Worm (Caenorhabditis elegans): ENCODE data around the gene act-3.

The act-3 gene

DNA sequence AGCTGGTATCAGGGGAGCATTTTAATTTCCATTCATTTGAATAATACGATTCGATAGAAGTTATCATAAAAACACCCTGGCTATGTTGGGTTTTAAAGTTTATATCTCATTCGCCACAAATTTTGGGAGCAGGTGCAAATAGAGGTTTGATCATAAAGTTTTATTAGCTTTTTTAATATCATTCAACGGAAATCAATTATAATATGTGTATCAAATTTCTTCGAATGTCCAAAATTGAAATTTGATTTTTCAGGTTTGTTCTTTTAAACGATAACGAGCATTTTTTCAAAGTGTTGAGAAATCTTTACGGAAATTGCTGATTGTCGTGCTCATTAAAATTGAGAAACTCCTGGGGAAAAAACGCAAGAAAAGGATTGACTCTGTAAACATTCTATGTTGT, 25.6 kb downstream of the act-3 start, which contains the start of gene srh-74:
Gene srh-74, minus strand, starts transcription at position 101 of the 400 bp plus-strand sequence.
- TF ChIP-seq klf-2 (GFP tag; conservative IDR thresholded peaks at IDR 0.05) (no peak), ztf-23 (GFP tag; IDR thresholded peaks at IDR 0.05) (no peak), ref-1 (GFP tag; conservative IDR thresholded peaks at IDR 0.05) (no peak), tab-1 (GFP tag; IDR thresholded peaks at IDR 0.05) (no peak), ztf-29 (GFP tag; IDR thresholded peaks at IDR 0.05) (no peak), med-1 (GFP tag; optimal IDR thresholded peaks at IDR 0.05; ENCODE audit: insufficient read depth) (no peak), flt-1 (GFP tag; IDR thresholded peaks at IDR 0.05) (no peak), T22C8.4 (GFP tag; IDR thresholded peaks at IDR 0.05) (no peak), cog-1 (tag; optimal IDR thresholded peaks at IDR 0.05) (no peak)

- no peak for TF ChIP-seq cog-1 (tag; optimal IDR thresholded peaks at IDR 0.05)
- TF ChIP-seq ref-1 (GFP tag; conservative IDR thresholded peaks at IDR 0.05), result no peak
- TF ChIP-seq med-1 (GFP tag; optimal IDR thresholded peaks at IDR 0.05; ENCODE audit: insufficient read depth), result no peak
- no peak for TF ChIP-seq flt-1 (GFP tag; IDR thresholded peaks at IDR 0.05)
- TF ChIP-seq tab-1 (GFP tag; IDR thresholded peaks at IDR 0.05), result no peak
- TF ChIP-seq ztf-29 (GFP tag; IDR thresholded peaks at IDR 0.05), result no peak
- no peak for TF ChIP-seq klf-2 (GFP tag; conservative IDR thresholded peaks at IDR 0.05)
- no peak for TF ChIP-seq T22C8.4 (GFP tag; IDR thresholded peaks at IDR 0.05)
- no peak for TF ChIP-seq ztf-23 (GFP tag; IDR thresholded peaks at IDR 0.05)
Measured at ce11 chrV:11046730-11047129, 27.6 kb downstream of the act-3 start, which contains the start of gene dhs-18. Gene dhs-18, minus strand, starts transcription at chrV:11046833.

- TF ChIP-seq med-1 (GFP tag; optimal IDR thresholded peaks at IDR 0.05; ENCODE audit: insufficient read depth), result no peak
- no peak for TF ChIP-seq flt-1 (GFP tag; IDR thresholded peaks at IDR 0.05)
- no peak for TF ChIP-seq ztf-29 (GFP tag; IDR thresholded peaks at IDR 0.05)
- no peak for TF ChIP-seq tab-1 (GFP tag; IDR thresholded peaks at IDR 0.05)
- TF ChIP-seq klf-2 (GFP tag; conservative IDR thresholded peaks at IDR 0.05), result no peak
- TF ChIP-seq ztf-23 (GFP tag; IDR thresholded peaks at IDR 0.05), result no peak
- no peak for TF ChIP-seq cog-1 (tag; optimal IDR thresholded peaks at IDR 0.05)
Measured at ce11 chrV:11043767-11044166, 30.5 kb downstream of the act-3 start, which contains the start of gene C45B11.6. Gene C45B11.6, plus strand, starts transcription at chrV:11044067.

DNA sequence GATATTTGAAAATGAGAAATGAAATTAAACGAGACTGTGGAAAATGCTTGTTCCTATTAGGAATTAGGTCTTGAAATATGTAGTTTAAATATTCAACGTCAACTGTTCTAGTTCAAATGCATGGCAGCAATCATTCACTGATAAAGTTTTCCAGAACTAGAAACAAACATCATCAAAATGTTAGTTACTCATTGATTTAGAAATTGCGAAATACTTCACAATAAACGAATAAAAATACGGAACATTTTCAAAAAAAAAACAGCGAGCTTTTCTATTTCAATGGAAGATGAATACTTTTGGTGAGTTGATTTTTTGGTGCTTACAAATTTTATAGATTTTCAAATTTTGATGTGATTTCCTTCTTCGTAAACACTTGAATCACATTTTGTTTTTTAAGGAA, 31.8 kb downstream of the act-3 start, which contains the start of gene C45B11.2:
Gene C45B11.2, plus strand, starts transcription at position 173 of the 400 bp plus-strand sequence.
- TF ChIP-seq ztf-29 (GFP tag; IDR thresholded peaks at IDR 0.05) (no peak), ref-1 (GFP tag; conservative IDR thresholded peaks at IDR 0.05) (no peak), cog-1 (tag; optimal IDR thresholded peaks at IDR 0.05) (no peak), flt-1 (GFP tag; IDR thresholded peaks at IDR 0.05) (no peak), tab-1 (GFP tag; IDR thresholded peaks at IDR 0.05) (no peak), T22C8.4 (GFP tag; IDR thresholded peaks at IDR 0.05) (no peak), med-1 (GFP tag; optimal IDR thresholded peaks at IDR 0.05; ENCODE audit: insufficient read depth) (no peak), klf-2 (GFP tag; conservative IDR thresholded peaks at IDR 0.05) (no peak), ztf-23 (GFP tag; IDR thresholded peaks at IDR 0.05) (no peak)

ce11 chrV:11041499-11041898, 32.8 kb downstream of the act-3 start, which contains the start of gene C45B11.5:
Gene C45B11.5, plus strand, starts transcription at chrV:11041799.
- no peak for TF ChIP-seq ref-1 (GFP tag; conservative IDR thresholded peaks at IDR 0.05)
- no peak for TF ChIP-seq flt-1 (GFP tag; IDR thresholded peaks at IDR 0.05)
- no peak for TF ChIP-seq T22C8.4 (GFP tag; IDR thresholded peaks at IDR 0.05)
- TF ChIP-seq klf-2 (GFP tag; conservative IDR thresholded peaks at IDR 0.05), result no peak
- TF ChIP-seq ztf-23 (GFP tag; IDR thresholded peaks at IDR 0.05), result no peak
- TF ChIP-seq med-1 (GFP tag; optimal IDR thresholded peaks at IDR 0.05; ENCODE audit: insufficient read depth), result no peak
- no peak for TF ChIP-seq cog-1 (tag; optimal IDR thresholded peaks at IDR 0.05)
- no peak for TF ChIP-seq tab-1 (GFP tag; IDR thresholded peaks at IDR 0.05)
- no peak for TF ChIP-seq ztf-29 (GFP tag; IDR thresholded peaks at IDR 0.05)

DNA sequence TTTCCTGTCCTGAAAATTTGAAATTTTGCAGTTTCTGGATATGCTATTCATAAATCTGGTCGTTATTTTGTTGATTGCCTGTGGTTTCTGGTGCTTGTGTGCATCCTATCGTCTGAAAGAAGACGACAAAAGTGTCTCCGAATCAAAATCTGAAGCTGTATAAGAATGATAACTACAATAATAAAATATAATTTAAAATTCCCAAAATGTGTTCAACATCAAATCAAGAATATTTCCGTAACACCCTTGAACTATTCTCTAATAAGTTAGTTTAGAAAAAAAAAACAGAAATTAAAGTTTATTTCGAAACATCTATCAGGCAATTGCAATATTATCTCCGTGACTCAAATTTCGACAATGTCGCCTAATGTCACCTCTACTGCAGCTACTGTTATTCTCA, 33.8 kb downstream of the act-3 start, which contains the start of gene C45B11.8:
Gene C45B11.8, plus strand, starts transcription at position 301 of the 400 bp plus-strand sequence.
- no peak for TF ChIP-seq cog-1 (tag; optimal IDR thresholded peaks at IDR 0.05)
- TF ChIP-seq ref-1 (GFP tag; conservative IDR thresholded peaks at IDR 0.05), result no peak
- no peak for TF ChIP-seq T22C8.4 (GFP tag; IDR thresholded peaks at IDR 0.05)
- TF ChIP-seq med-1 (GFP tag; optimal IDR thresholded peaks at IDR 0.05; ENCODE audit: insufficient read depth), result no peak
- TF ChIP-seq klf-2 (GFP tag; conservative IDR thresholded peaks at IDR 0.05), result no peak
- TF ChIP-seq ztf-23 (GFP tag; IDR thresholded peaks at IDR 0.05), result no peak
- TF ChIP-seq flt-1 (GFP tag; IDR thresholded peaks at IDR 0.05), result no peak
- TF ChIP-seq ztf-29 (GFP tag; IDR thresholded peaks at IDR 0.05), result no peak
- TF ChIP-seq tab-1 (GFP tag; IDR thresholded peaks at IDR 0.05), result no peak

- no peak for TF ChIP-seq med-1 (GFP tag; optimal IDR thresholded peaks at IDR 0.05; ENCODE audit: insufficient read depth)
- TF ChIP-seq ref-1 (GFP tag; conservative IDR thresholded peaks at IDR 0.05), result no peak
- no peak for TF ChIP-seq cog-1 (tag; optimal IDR thresholded peaks at IDR 0.05)
- no peak for TF ChIP-seq ztf-23 (GFP tag; IDR thresholded peaks at IDR 0.05)
- no peak for TF ChIP-seq tab-1 (GFP tag; IDR thresholded peaks at IDR 0.05)
- TF ChIP-seq klf-2 (GFP tag; conservative IDR thresholded peaks at IDR 0.05), result no peak
Measured at ce11 chrV:11040020-11040419, 34.3 kb downstream of the act-3 start, which contains the start of gene C45B11.9. Gene C45B11.9, plus strand, starts transcription at chrV:11040320.

- peak; percentile 49; the same call in 1 of the 2 replicates for TF ChIP-seq klf-2 (GFP tag; conservative IDR thresholded peaks at IDR 0.05)
- peak; percentile 77 for TF ChIP-seq flt-1 (GFP tag; IDR thresholded peaks at IDR 0.05)
- TF ChIP-seq cog-1 (tag; optimal IDR thresholded peaks at IDR 0.05), result peak; percentile 87
- peak; percentile 85 for TF ChIP-seq ztf-23 (GFP tag; IDR thresholded peaks at IDR 0.05)
- no peak for TF ChIP-seq tab-1 (GFP tag; IDR thresholded peaks at IDR 0.05)
Measured at ce11 chrV:11039379-11039954, 34.8 kb downstream of the act-3 start, which contains the start of gene pak-2. Gene pak-2, minus strand, starts transcription at chrV:11039429.

- TF ChIP-seq T22C8.4 (GFP tag; IDR thresholded peaks at IDR 0.05) (no peak), cog-1 (tag; optimal IDR thresholded peaks at IDR 0.05) (no peak), tab-1 (GFP tag; IDR thresholded peaks at IDR 0.05) (no peak), klf-2 (GFP tag; conservative IDR thresholded peaks at IDR 0.05) (no peak), ref-1 (GFP tag; conservative IDR thresholded peaks at IDR 0.05) (no peak), med-1 (GFP tag; optimal IDR thresholded peaks at IDR 0.05; ENCODE audit: insufficient read depth) (no peak), flt-1 (GFP tag; IDR thresholded peaks at IDR 0.05) (no peak), ztf-23 (GFP tag; IDR thresholded peaks at IDR 0.05) (no peak), ztf-29 (GFP tag; IDR thresholded peaks at IDR 0.05) (no peak)
Measured at ce11 chrV:11034748-11035147, 39.5 kb downstream of the act-3 start, which contains the start of gene pptr-2. Gene pptr-2, minus strand, starts transcription at chrV:11034931.
